Fruit fly (Drosophila melanogaster) whole organism, embryonic: Measurements from ENCODE around the gene CG7906.

Experiments used
- BEAF-32 ChIP-seq: fragments of 200-800 bp; sonication (Bioruptor generic); optimal IDR thresholded peaks from 3 replicates; lab custom pipeline; 2017; ENCODE audit warnings: missing biosample characterization, missing genetic modification characterization, mild to moderate bottlenecking, moderate library complexity, missing genetic modification reagents
- CG11398 ChIP-seq: fragments of 200-800 bp; sonication (Bioruptor generic); optimal IDR thresholded peaks from 2 replicates; lab custom pipeline; 2016; ENCODE audit warnings: missing biosample characterization, missing genetic modification characterization
- CG15073 ChIP-seq: fragments of 200-800 bp; sonication (Bioruptor generic); optimal IDR thresholded peaks from 2 replicates; lab custom pipeline; 2016; ENCODE audit warnings: missing biosample characterization, missing genetic modification characterization
- CG15601 ChIP-seq: fragments of 200-800 bp; sonication (Bioruptor generic); optimal IDR thresholded peaks from 3 replicates; lab custom pipeline; 2019; ENCODE audit warnings: missing biosample characterization, mild to moderate bottlenecking, missing genetic modification characterization, moderate library complexity
- CG18764 ChIP-seq: fragments of 200-800 bp; sonication (Bioruptor generic); optimal IDR thresholded peaks from 3 replicates; lab custom pipeline; 2016; ENCODE audit warnings: missing biosample characterization, missing genetic modification characterization
- CG2129 ChIP-seq: fragments of 200-800 bp; sonication (Bioruptor generic); IDR thresholded peaks from 2 replicates; pipeline ENCODE4 v1.3.6; 2022; ENCODE audit warnings: missing biosample characterization, missing genetic modification characterization; ENCODE audit not compliant: partially characterized antibody
- CG32767 ChIP-seq: fragments of 200-800 bp; sonication (Bioruptor generic); IDR thresholded peaks from 2 replicates; pipeline ENCODE4 v1.3.6; 2022; ENCODE audit warnings: missing biosample characterization, missing genetic modification characterization
- CG34376 ChIP-seq: fragments of 200-800 bp; sonication (Bioruptor generic); optimal IDR thresholded peaks from 2 replicates; lab custom pipeline; 2018; ENCODE audit warnings: missing biosample characterization, mild to moderate bottlenecking, missing genetic modification characterization
- CG7271 ChIP-seq: fragments of 200-800 bp; sonication (Bioruptor generic); optimal IDR thresholded peaks from 2 replicates; lab custom pipeline; 2018; ENCODE audit warnings: missing biosample characterization, mild to moderate bottlenecking, missing genetic modification characterization, moderate library complexity
- CG7556 ChIP-seq: fragments of 200-800 bp; sonication (Bioruptor generic); optimal IDR thresholded peaks from 2 replicates; lab custom pipeline; 2017; ENCODE audit warnings: missing biosample characterization, mild to moderate bottlenecking, missing genetic modification characterization
- CG7839 ChIP-seq: fragments of 200-800 bp; sonication (Bioruptor generic); optimal IDR thresholded peaks from 3 replicates; lab custom pipeline; 2018; ENCODE audit warnings: missing biosample characterization, mild to moderate bottlenecking, missing genetic modification characterization, moderate library complexity
- CG8924 ChIP-seq: fragments of 200-800 bp; optimal IDR thresholded peaks from 3 replicates; lab custom pipeline; 2019; ENCODE audit warnings: missing biosample characterization, mild to moderate bottlenecking, missing genetic modification characterization, moderate library complexity
- CkIIα-i1 ChIP-seq: fragments of 200-800 bp; sonication (Bioruptor generic); IDR thresholded peaks from 2 replicates; pipeline ENCODE4 v1.3.6; 2022; ENCODE audit warnings: missing biosample characterization, missing genetic modification characterization
- CoRest ChIP-seq: fragments of 200-800 bp; sonication (Bioruptor generic); optimal IDR thresholded peaks from 3 replicates; lab custom pipeline; 2018; ENCODE audit warnings: missing biosample characterization, mild to moderate bottlenecking, missing genetic modification characterization, moderate library complexity
- D ChIP-seq, 2 experiments: fragments of 200-800 bp in 1 of 2; fragments of >200 bp in 1 of 2; sonication (Bioruptor generic) in 1 of 2; optimal IDR thresholded peaks; 2 replicates in 1 of 2; 3 replicates in 1 of 2; lab custom pipeline; 2017; ENCODE audit warnings: mild to moderate bottlenecking in 1 of 2, missing biosample characterization in 1 of 2, missing genetic modification characterization in 1 of 2, missing genetic modification reagents in 1 of 2
- Deaf1 ChIP-seq: fragments of 200-800 bp; optimal IDR thresholded peaks from 3 replicates; lab custom pipeline; 2019; ENCODE audit warnings: missing biosample characterization, mild to moderate bottlenecking, missing genetic modification characterization, moderate library complexity
- Dip3 ChIP-seq: fragments of 200-800 bp; sonication (Bioruptor generic); optimal IDR thresholded peaks from 3 replicates; lab custom pipeline; 2016; ENCODE audit warnings: missing biosample characterization, missing genetic modification characterization
- HLH4C ChIP-seq: fragments of 200-800 bp; sonication (Bioruptor generic); IDR thresholded peaks from 3 replicates; pipeline ENCODE4 v1.3.6; 2022; ENCODE audit warnings: missing biosample characterization, missing genetic modification characterization; ENCODE audit not compliant: partially characterized antibody
- HLHmδ ChIP-seq: fragments of 200-800 bp; sonication (Bioruptor generic); optimal IDR thresholded peaks from 2 replicates; lab custom pipeline; 2018; ENCODE audit warnings: missing biosample characterization, mild to moderate bottlenecking, missing genetic modification characterization, moderate library complexity
- Hr3 ChIP-seq: fragments of 200-800 bp; sonication (Bioruptor generic); optimal IDR thresholded peaks from 3 replicates; lab custom pipeline; 2016; ENCODE audit warnings: missing biosample characterization, missing genetic modification characterization
- Hsf ChIP-seq: fragments of 200-800 bp; sonication (Bioruptor generic); optimal IDR thresholded peaks from 3 replicates; lab custom pipeline; 2016; ENCODE audit warnings: missing biosample characterization, missing genetic modification characterization
- Kr ChIP-seq: fragments of 200-800 bp; sonication (Bioruptor generic); optimal IDR thresholded peaks from 2 replicates; lab custom pipeline; 2017; ENCODE audit warnings: missing biosample characterization, mild to moderate bottlenecking, missing genetic modification characterization
- Max ChIP-seq: fragments of 200-800 bp; sonication (Bioruptor generic); optimal IDR thresholded peaks from 2 replicates; lab custom pipeline; 2016; ENCODE audit warnings: missing biosample characterization, mild to moderate bottlenecking, missing genetic modification characterization
- Med ChIP-seq: fragments of 200-800 bp; sonication (Bioruptor generic); peaks from one replicate; lab custom pipeline; 2016; ENCODE audit warnings: missing biosample characterization, missing genetic modification characterization, mild to moderate bottlenecking, inconsistent platforms, moderate library complexity
- PHDP ChIP-seq: fragments of 200-800 bp; sonication (Bioruptor generic); optimal IDR thresholded peaks from 3 replicates; lab custom pipeline; 2018; ENCODE audit warnings: missing biosample characterization, mild to moderate bottlenecking, missing genetic modification characterization, moderate library complexity
- Sox102F ChIP-seq: fragments of 200-800 bp; sonication (Bioruptor generic); optimal IDR thresholded peaks from 2 replicates; lab custom pipeline; 2018; ENCODE audit warnings: missing biosample characterization, mild to moderate bottlenecking, missing genetic modification characterization, moderate library complexity
- Ssrp ChIP-seq: fragments of 200-800 bp; sonication (Bioruptor generic); optimal IDR thresholded peaks from 2 replicates; lab custom pipeline; 2018; ENCODE audit warnings: missing biosample characterization, mild to moderate bottlenecking, missing genetic modification characterization, moderate library complexity
- Tbp ChIP-seq: fragments of >200 bp; optimal IDR thresholded peaks from 2 replicates; lab custom pipeline; 2018; ENCODE audit warnings: missing biosample characterization, missing genetic modification characterization
- bab2 ChIP-seq: fragments of 200-800 bp; sonication (Bioruptor generic); optimal IDR thresholded peaks from 2 replicates; lab custom pipeline; 2016; ENCODE audit warnings: missing biosample characterization, missing genetic modification characterization
- chn ChIP-seq: fragments of 200-800 bp; sonication (Bioruptor generic); optimal IDR thresholded peaks from 2 replicates; lab custom pipeline; 2016; ENCODE audit warnings: missing biosample characterization, missing genetic modification characterization
- crol ChIP-seq: fragments of 200-800 bp; sonication (Bioruptor generic); IDR thresholded peaks from 2 replicates; pipeline ENCODE4 v1.3.6; 2022; ENCODE audit warnings: missing biosample characterization, missing genetic modification characterization
- da ChIP-seq: fragments of 200-800 bp; sonication (Bioruptor generic); optimal IDR thresholded peaks from 2 replicates; lab custom pipeline; 2016; ENCODE audit warnings: missing biosample characterization, missing genetic modification characterization
- dm ChIP-seq: fragments of 200-800 bp; sonication (Bioruptor generic); optimal IDR thresholded peaks from 3 replicates; lab custom pipeline; 2016; ENCODE audit warnings: missing biosample characterization, missing genetic modification characterization
- gcm2 ChIP-seq: fragments of 200-800 bp; sonication (Bioruptor generic); optimal IDR thresholded peaks from 2 replicates; lab custom pipeline; 2016; ENCODE audit warnings: missing biosample characterization, missing genetic modification characterization
- hkb ChIP-seq, 2 experiments: fragments of 200-800 bp in 1 of 2; fragments of >200 bp in 1 of 2; sonication (Bioruptor generic) in 1 of 2; IDR thresholded peaks in 1 of 2; optimal IDR thresholded peaks in 1 of 2; 2 replicates each; pipeline versions ENCODE4 v1.3.6 to Lab custom; 2017 to 2022; ENCODE audit warnings: missing biosample characterization in 1 of 2, missing genetic modification characterization in 1 of 2
- nau ChIP-seq: fragments of 200-800 bp; sonication (Bioruptor generic); optimal IDR thresholded peaks from 3 replicates; lab custom pipeline; 2017; ENCODE audit warnings: missing biosample characterization, mild to moderate bottlenecking, missing genetic modification characterization, missing genetic modification reagents
- nerfin-2 ChIP-seq: fragments of 200-800 bp; sonication (Bioruptor generic); IDR thresholded peaks from 2 replicates; pipeline ENCODE4 v1.3.6; 2022; ENCODE audit warnings: missing biosample characterization, missing genetic modification characterization; ENCODE audit not compliant: partially characterized antibody
- nom ChIP-seq: fragments of 200-800 bp; sonication (Bioruptor generic); optimal IDR thresholded peaks from 2 replicates; lab custom pipeline; 2017; ENCODE audit warnings: missing biosample characterization, missing genetic modification characterization, mild to moderate bottlenecking, moderate library complexity, missing genetic modification reagents
- odd ChIP-seq: fragments of 200-800 bp; sonication (Bioruptor generic); optimal IDR thresholded peaks from 2 replicates; lab custom pipeline; 2017; ENCODE audit warnings: missing biosample characterization, mild to moderate bottlenecking, missing genetic modification characterization
- pho ChIP-seq: fragments of 200-800 bp; sonication (Bioruptor generic); optimal IDR thresholded peaks from 2 replicates; lab custom pipeline; 2016; ENCODE audit warnings: missing biosample characterization, missing genetic modification characterization
- sc ChIP-seq, 3 experiments: fragments of >200 bp in 2 of 3; fragments of 200-800 bp in 1 of 3; sonication (Bioruptor generic) in 1 of 3; optimal IDR thresholded peaks; 2 replicates in 2 of 3; 3 replicates in 1 of 3; lab custom pipeline; 2017; ENCODE audit warnings: mild to moderate bottlenecking in 1 of 3, missing biosample characterization in 1 of 3, missing genetic modification characterization in 1 of 3, missing genetic modification reagents in 1 of 3
- sna ChIP-seq: fragments of 200-800 bp; sonication (Bioruptor generic); IDR thresholded peaks from 2 replicates; pipeline ENCODE4 v1.3.6; 2022; ENCODE audit warnings: missing biosample characterization, missing genetic modification characterization; ENCODE audit not compliant: partially characterized antibody
- sqz ChIP-seq: fragments of 200-800 bp; sonication (Bioruptor generic); optimal IDR thresholded peaks from 3 replicates; lab custom pipeline; 2018; ENCODE audit warnings: missing biosample characterization, mild to moderate bottlenecking, missing genetic modification characterization
- twi ChIP-seq: fragments of 200-800 bp; optimal IDR thresholded peaks from 2 replicates; lab custom pipeline; 2019; ENCODE audit warnings: missing biosample characterization, mild to moderate bottlenecking, missing genetic modification characterization, moderate library complexity
- unc-4 ChIP-seq: fragments of 200-800 bp; sonication (Bioruptor generic); IDR thresholded peaks from 2 replicates; pipeline ENCODE4 v1.3.6; 2022; ENCODE audit warnings: missing biosample characterization, missing genetic modification characterization; ENCODE audit not compliant: partially characterized antibody
- usp ChIP-seq: fragments of >200 bp; optimal IDR thresholded peaks from 2 replicates; lab custom pipeline; 2017; ENCODE audit warnings: missing biosample characterization, missing genetic modification characterization
- vvl ChIP-seq: fragments of 200-800 bp; sonication (Bioruptor generic); IDR thresholded peaks from 2 replicates; pipeline ENCODE4 v1.3.6; 2022; ENCODE audit warnings: missing biosample characterization, missing genetic modification characterization
- wek ChIP-seq: fragments of 200-800 bp; sonication (Bioruptor generic); optimal IDR thresholded peaks from 3 replicates; lab custom pipeline; 2018; ENCODE audit warnings: missing biosample characterization, mild to moderate bottlenecking, missing genetic modification characterization, moderate library complexity

The CG7906 gene

dm6 chr3L:14193962-14194503 lies 42.4 kb upstream of the CG7906 start (continued):
- TF ChIP-seq hkb (optimal IDR thresholded peaks at IDR 0.05; lab: Kevin White, UChicago): no peak
- no peak for TF ChIP-seq hkb (GFP tag; IDR thresholded peaks at IDR 0.05; lab: Robert Waterston, UW)
- TF ChIP-seq sna (GFP tag; lab: Robert Waterston, UW): no peak
- no peak for TF ChIP-seq CG11398 (GFP tag; lab: Kevin White, UChicago)
- no peak for TF ChIP-seq D (optimal IDR thresholded peaks at IDR 0.05; lab: Kevin White, UChicago)
- peak; percentile 41 for TF ChIP-seq D (GFP tag; optimal IDR thresholded peaks at IDR 0.05; lab: Kevin White, UChicago)
- no peak for TF ChIP-seq CG2129 (GFP tag; lab: Robert Waterston, UW)
- TF ChIP-seq Dip3: no peak
- no peak for TF ChIP-seq sqz (GFP tag; lab: Kevin White, UChicago)
- TF ChIP-seq twi (tag; lab: Kevin White, UChicago): peak; percentile 95
- peak; percentile 53 for TF ChIP-seq wek (GFP tag; lab: Kevin White, UChicago)
- TF ChIP-seq Sox102F (GFP tag; lab: Kevin White, UChicago): peak; percentile 10
- TF ChIP-seq Med (GFP tag; lab: Kevin White, UChicago): peak; percentile 26
- TF ChIP-seq unc-4 (GFP tag; lab: Robert Waterston, UW): no peak
- TF ChIP-seq Hsf (GFP tag; lab: Kevin White, UChicago): no peak
- TF ChIP-seq sc (optimal IDR thresholded peaks at IDR 0.05; lab: Kevin White, UChicago): no peak
- no peak for TF ChIP-seq sc (GFP tag; optimal IDR thresholded peaks at IDR 0.05; lab: Kevin White, UChicago)
- peak; percentile 27 for TF ChIP-seq CG8924 (tag; lab: Kevin White, UChicago)
- TF ChIP-seq Hr3 (GFP tag; lab: Kevin White, UChicago): no peak
- TF ChIP-seq CoRest (tag; lab: Kevin White, UChicago): peak; percentile 14
- no peak for TF ChIP-seq pho (GFP tag; lab: Kevin White, UChicago)
- no peak for TF ChIP-seq BEAF-32 (GFP tag; lab: Kevin White, UChicago)
- TF ChIP-seq CG34376: no peak
- peak; percentile 48 for TF ChIP-seq CG7271
- no peak for TF ChIP-seq CG15073 (GFP tag; lab: Kevin White, UChicago)
- TF ChIP-seq HLH4C (GFP tag; lab: Robert Waterston, UW): no peak
- no peak for TF ChIP-seq Tbp
- TF ChIP-seq crol (GFP tag; lab: Robert Waterston, UW): peak; percentile 53; the same call in 1 of the 2 replicates
- TF ChIP-seq nau (GFP tag; lab: Kevin White, UChicago): peak; percentile 3
- TF ChIP-seq gcm2 (GFP tag; lab: Kevin White, UChicago): no peak
- TF ChIP-seq bab2 (GFP tag; lab: Kevin White, UChicago): no peak
- no peak for TF ChIP-seq CkIIα-i1
- TF ChIP-seq usp (GFP tag; lab: Kevin White, UChicago): no peak
- TF ChIP-seq Deaf1 (tag; lab: Kevin White, UChicago): no peak
- TF ChIP-seq nom: no peak
- TF ChIP-seq CG18764: no peak
- no peak for TF ChIP-seq CG7556 (GFP tag; lab: Kevin White, UChicago)
- 0 out of 2 replicates have a peak, but pooled peaks have one; percentile 20 for TF ChIP-seq CG32767 (GFP tag; lab: Robert Waterston, UW)
- TF ChIP-seq odd (GFP tag; lab: Kevin White, UChicago): peak; percentile 21
- TF ChIP-seq Max (GFP tag; lab: Kevin White, UChicago): no peak
- TF ChIP-seq PHDP: peak; percentile 10
- no peak for TF ChIP-seq HLHmδ (GFP tag; lab: Kevin White, UChicago)
- no peak for TF ChIP-seq vvl (GFP tag; lab: Robert Waterston, UW)
- TF ChIP-seq nerfin-2 (GFP tag; lab: Robert Waterston, UW): no peak
- TF ChIP-seq Ssrp (tag; lab: Kevin White, UChicago): peak; percentile 13
- peak; percentile 42 for TF ChIP-seq CG15601 (tag; lab: Kevin White, UChicago)
- peak; percentile 70 for TF ChIP-seq Kr (GFP tag; lab: Kevin White, UChicago)
- peak; percentile 29 for TF ChIP-seq CG7839 (tag; lab: Kevin White, UChicago)
- no peak for TF ChIP-seq dm (GFP tag; lab: Kevin White, UChicago)
- no peak for TF ChIP-seq chn (GFP tag; lab: Kevin White, UChicago)
- TF ChIP-seq da (GFP tag; lab: Kevin White, UChicago): no peak
